Worm (Caenorhabditis elegans) whole organism, early embryonic: ENCODE results near the gene M88.3.

Experiments
- B0310.2 ChIP-seq: sonication (generic microtip); optimal IDR thresholded peaks from 2 replicates; lab custom pipeline; 2016; ENCODE audit warnings: mild to moderate bottlenecking, missing genetic modification characterization, missing compliant biosample characterization
- F13C5.2 ChIP-seq: sonication (generic microtip); optimal IDR thresholded peaks from 2 replicates; lab custom pipeline; 2017; ENCODE audit warnings: mild to moderate bottlenecking, missing genetic modification characterization, inconsistent platforms, missing compliant biosample characterization
- aly-1 ChIP-seq: sonication (generic microtip); optimal IDR thresholded peaks from 2 replicates; lab custom pipeline; 2016; ENCODE audit warnings: missing genetic modification characterization, missing compliant biosample characterization
- ama-1 ChIP-seq: fragments of 150-350 bp; optimal IDR thresholded peaks from 2 replicates; lab custom pipeline; 2014
- ceh-13 ChIP-seq: fragments of 200-800 bp; sonication (Bioruptor generic); optimal IDR thresholded peaks from 2 replicates; lab custom pipeline; 2018; ENCODE audit warnings: mild to moderate bottlenecking, missing genetic modification characterization, missing compliant biosample characterization
- ets-7 ChIP-seq: sonication (generic microtip); optimal IDR thresholded peaks from 2 replicates; lab custom pipeline; 2016; ENCODE audit warnings: missing genotype, missing genetic modification characterization, missing compliant biosample characterization
- flt-1 ChIP-seq: fragments of 200-800 bp; sonication (Bioruptor generic); IDR thresholded peaks from 2 replicates; pipeline ENCODE4 v1.3.6; 2022; ENCODE audit warnings: missing genetic modification characterization, missing compliant biosample characterization
- hmbx-1 ChIP-seq: sonication (generic microtip); optimal IDR thresholded peaks from 2 replicates; lab custom pipeline; 2016; ENCODE audit warnings: mild to moderate bottlenecking, missing genetic modification characterization, missing compliant biosample characterization
- pes-1 ChIP-seq: fragments of 200-800 bp; sonication (Bioruptor generic); IDR thresholded peaks from 2 replicates; pipeline ENCODE4 v1.3.6; 2022; ENCODE audit warnings: missing genetic modification reagents, missing genetic modification characterization, missing compliant biosample characterization
- sea-1 ChIP-seq: fragments of 200-800 bp; sonication (Bioruptor generic); conservative IDR thresholded peaks from 2 replicates; pipeline ENCODE4 v1.3.6; 2022; ENCODE audit warnings: missing genetic modification characterization, missing compliant biosample characterization
- tbx-11 ChIP-seq: fragments of 200-800 bp; sonication (Bioruptor generic); IDR thresholded peaks from 2 replicates; pipeline ENCODE4 v1.3.6; 2022; ENCODE audit warnings: missing genetic modification characterization, missing compliant biosample characterization
- tra-4 ChIP-seq: sonication (generic microtip); optimal IDR thresholded peaks from 2 replicates; lab custom pipeline; 2017; ENCODE audit warnings: missing genetic modification characterization, missing compliant biosample characterization

DNA sequence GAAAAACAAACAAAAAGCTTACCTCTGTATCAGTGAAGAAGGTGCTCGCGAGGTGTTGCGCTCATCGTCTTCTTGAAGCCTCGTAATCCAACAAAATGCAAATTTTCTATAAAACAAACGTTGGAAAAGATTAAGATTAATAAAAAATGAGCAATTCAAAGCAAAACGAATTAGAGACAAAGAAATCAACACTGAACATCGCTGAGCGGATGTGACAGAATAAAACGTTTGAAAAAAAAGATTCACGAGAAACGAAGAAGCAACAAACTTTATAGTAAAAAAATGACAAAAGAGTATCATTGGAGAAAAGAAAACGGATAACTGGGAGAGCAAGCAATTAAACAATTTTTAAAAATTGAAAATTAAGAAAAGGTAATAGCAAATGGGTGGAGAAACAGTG, 45.9 kb downstream of the M88.3 start, which contains the start of the genes C07G2.5 and atf-7:
- TF ChIP-seq ets-7 (tag; lab: Kevin White, UChicago): no peak
- no peak for TF ChIP-seq pes-1 (GFP tag; lab: Robert Waterston, UW)
- TF ChIP-seq F13C5.2 (tag; lab: Kevin White, UChicago): no peak
- TF ChIP-seq sea-1 (GFP tag; lab: Robert Waterston, UW): no peak
- TF ChIP-seq ama-1 (lab: Kevin White, UChicago): no peak
- TF ChIP-seq tbx-11 (GFP tag; lab: Robert Waterston, UW): no peak
- no peak for TF ChIP-seq aly-1 (tag; lab: Kevin White, UChicago)
- TF ChIP-seq tra-4 (tag; lab: Kevin White, UChicago): no peak
- no peak for TF ChIP-seq flt-1 (GFP tag; lab: Robert Waterston, UW)
- no peak for TF ChIP-seq hmbx-1
- TF ChIP-seq B0310.2 (tag; lab: Kevin White, UChicago): no peak
- TF ChIP-seq ceh-13 (GFP tag; lab: Kevin White, UChicago): no peak
